Fruit fly (Drosophila melanogaster) whole organism, pupa: ENCODE data around the gene CG31706.

Experiments used
- CG10348 ChIP-seq: fragments of 200-800 bp; sonication (Bioruptor generic); IDR thresholded peaks from 2 replicates; pipeline ENCODE4 v1.3.6; 2022; ENCODE audit warnings: missing biosample characterization, missing genetic modification characterization
- CG12605 ChIP-seq: fragments of 200-800 bp; sonication (Bioruptor generic); IDR thresholded peaks from 2 replicates; pipeline ENCODE4 v1.3.6; 2022; ENCODE audit warnings: missing biosample characterization, missing genetic modification characterization
- CG13204 ChIP-seq: fragments of 200-800 bp; sonication (Bioruptor generic); optimal IDR thresholded peaks from 2 replicates; lab custom pipeline; 2018; ENCODE audit warnings: missing biosample characterization, mild to moderate bottlenecking, missing genetic modification characterization, moderate library complexity
- CG14655 ChIP-seq: fragments of 200-800 bp; sonication (Bioruptor generic); optimal IDR thresholded peaks from 3 replicates; lab custom pipeline; 2017; ENCODE audit warnings: mild to moderate bottlenecking, missing biosample characterization, missing genetic modification reagents, missing genetic modification characterization
- CG15710 ChIP-seq: fragments of 200-800 bp; sonication (Bioruptor generic); optimal IDR thresholded peaks from 2 replicates; lab custom pipeline; 2018; ENCODE audit warnings: missing biosample characterization, mild to moderate bottlenecking, missing genetic modification characterization, moderate library complexity
- CG17806 ChIP-seq: fragments of 200-800 bp; sonication (Bioruptor generic); optimal IDR thresholded peaks from 2 replicates; lab custom pipeline; 2018; ENCODE audit warnings: missing biosample characterization, mild to moderate bottlenecking, missing genetic modification characterization, moderate library complexity
- CG32121 ChIP-seq: fragments of 200-800 bp; sonication (Bioruptor generic); IDR thresholded peaks from 2 replicates; pipeline ENCODE4 v1.3.6; 2022; ENCODE audit warnings: missing biosample characterization, missing genetic modification characterization
- CG34367 ChIP-seq: fragments of 200-800 bp; sonication (Bioruptor generic); optimal IDR thresholded peaks from 2 replicates; lab custom pipeline; 2018; ENCODE audit warnings: missing biosample characterization, mild to moderate bottlenecking, missing genetic modification characterization
- CG4496 ChIP-seq: fragments of 200-800 bp; sonication (Bioruptor generic); IDR thresholded peaks from 3 replicates; pipeline ENCODE4 v1.3.6; 2022; ENCODE audit warnings: missing biosample characterization, missing genetic modification characterization
- CG8159 ChIP-seq: fragments of 200-800 bp; sonication (Bioruptor generic); optimal IDR thresholded peaks from 3 replicates; lab custom pipeline; 2018; ENCODE audit warnings: missing biosample characterization, mild to moderate bottlenecking, missing genetic modification characterization, moderate library complexity
- CG8301 ChIP-seq: fragments of 200-800 bp; sonication (Bioruptor generic); optimal IDR thresholded peaks from 2 replicates; lab custom pipeline; 2018; ENCODE audit warnings: missing biosample characterization, mild to moderate bottlenecking, missing genetic modification characterization
- CG9948 ChIP-seq: fragments of 200-800 bp; sonication (Bioruptor generic); optimal IDR thresholded peaks from 2 replicates; lab custom pipeline; 2018; ENCODE audit warnings: missing biosample characterization, mild to moderate bottlenecking, missing genetic modification characterization, moderate library complexity
- D1 ChIP-seq: fragments of 200-800 bp; sonication (Bioruptor generic); optimal IDR thresholded peaks from 2 replicates; lab custom pipeline; 2018; ENCODE audit warnings: missing biosample characterization, mild to moderate bottlenecking, missing genetic modification characterization, moderate library complexity
- EcR ChIP-seq: fragments of 200-800 bp; sonication (Bioruptor generic); optimal IDR thresholded peaks from 3 replicates; lab custom pipeline; 2019; ENCODE audit warnings: missing biosample characterization, missing genetic modification characterization, mild to moderate bottlenecking, moderate library complexity, missing genetic modification reagents
- Ets98B ChIP-seq: fragments of 200-800 bp; sonication (Bioruptor generic); IDR thresholded peaks from 2 replicates; pipeline ENCODE4 v1.3.6; 2022; ENCODE audit warnings: missing biosample characterization, missing genetic modification characterization
- Pif1A ChIP-seq: fragments of 200-800 bp; sonication (Bioruptor generic); optimal IDR thresholded peaks from 3 replicates; lab custom pipeline; 2016; ENCODE audit warnings: missing biosample characterization, missing genetic modification characterization
- Pif1B ChIP-seq: fragments of 200-800 bp; sonication (Bioruptor generic); optimal IDR thresholded peaks from 3 replicates; lab custom pipeline; 2016; ENCODE audit warnings: missing biosample characterization, missing genetic modification characterization
- Snoo ChIP-seq: fragments of 200-800 bp; sonication (Bioruptor generic); optimal IDR thresholded peaks from 3 replicates; lab custom pipeline; 2017; ENCODE audit warnings: missing biosample characterization, mild to moderate bottlenecking, missing genetic modification characterization, inconsistent platforms
- fd96Ca ChIP-seq: fragments of 200-800 bp; sonication (Bioruptor generic); IDR thresholded peaks from 3 replicates; pipeline ENCODE4 v1.3.6; 2022; ENCODE audit warnings: missing biosample characterization, missing genetic modification characterization
- gl ChIP-seq: fragments of 200-800 bp; sonication (Bioruptor generic); optimal IDR thresholded peaks from 2 replicates; lab custom pipeline; 2018; ENCODE audit warnings: missing biosample characterization, mild to moderate bottlenecking, missing genetic modification characterization
- rn ChIP-seq: fragments of 200-800 bp; sonication (Bioruptor generic); IDR thresholded peaks from 2 replicates; pipeline ENCODE4 v1.3.6; 2022; ENCODE audit warnings: missing biosample characterization, missing genetic modification characterization

The CG31706 gene

dm6 chr2L:11530952-11531351 is at the start of gene CG31706:
CG31706 (minus strand) TSS chr2L:11531052.
- TF ChIP-seq CG13204 (GFP tag; lab: Kevin White, UChicago): no peak
- TF ChIP-seq Pif1B (GFP tag; lab: Kevin White, UChicago): no peak
- TF ChIP-seq Pif1A (GFP tag; lab: Kevin White, UChicago): no peak
- no peak for TF ChIP-seq CG34367
- TF ChIP-seq rn: no peak
- no peak for TF ChIP-seq CG14655 (GFP tag; lab: Kevin White, UChicago)
- TF ChIP-seq CG8301: no peak
- TF ChIP-seq EcR (GFP tag; lab: Kevin White, UChicago): no peak
- no peak for TF ChIP-seq CG12605 (GFP tag; lab: Robert Waterston, UW)
- no peak for TF ChIP-seq CG17806 (tag; lab: Kevin White, UChicago)
- no peak for TF ChIP-seq Snoo (tag; lab: Kevin White, UChicago)
- TF ChIP-seq fd96Ca (GFP tag; lab: Robert Waterston, UW): no peak
- TF ChIP-seq CG9948: no peak
- no peak for TF ChIP-seq CG8159 (tag; lab: Kevin White, UChicago)
- TF ChIP-seq CG15710: no peak
- no peak for TF ChIP-seq CG32121 (GFP tag; lab: Robert Waterston, UW)
- TF ChIP-seq, all 21 proteins: peak for 0

- TF ChIP-seq EcR (GFP tag; lab: Kevin White, UChicago) (no peak), CG4496 (GFP tag; lab: Robert Waterston, UW) (no peak), Pif1B (GFP tag; lab: Kevin White, UChicago) (no peak), Ets98B (GFP tag; lab: Robert Waterston, UW) (no peak), Pif1A (GFP tag; lab: Kevin White, UChicago) (no peak), CG14655 (GFP tag; lab: Kevin White, UChicago) (no peak), CG34367 (no peak), CG8159 (tag; lab: Kevin White, UChicago) (no peak), CG13204 (GFP tag; lab: Kevin White, UChicago) (no peak), CG15710 (no peak), CG8301 (no peak), CG12605 (GFP tag; lab: Robert Waterston, UW) (no peak), D1 (tag; lab: Kevin White, UChicago) (no peak), Snoo (tag; lab: Kevin White, UChicago) (no peak), CG9948 (no peak), CG17806 (tag; lab: Kevin White, UChicago) (no peak), rn (no peak), fd96Ca (GFP tag; lab: Robert Waterston, UW) (no peak), gl (tag; lab: Kevin White, UChicago) (no peak)
These were observed 23.0 kb upstream of the CG31706 start for dm6 chr2L:11553825-11554224.

dm6 chr2L:11535845-11536244 is 5.0 kb upstream of the CG31706 start, which contains the start of gene CG43438:
CG43438 (plus strand) TSS chr2L:11536145.
- TF ChIP-seq CG32121 (GFP tag; lab: Robert Waterston, UW): no peak
- TF ChIP-seq EcR (GFP tag; lab: Kevin White, UChicago): no peak
- TF ChIP-seq CG8159 (tag; lab: Kevin White, UChicago): no peak
- TF ChIP-seq CG12605 (GFP tag; lab: Robert Waterston, UW): no peak
- TF ChIP-seq CG34367: no peak
- no peak for TF ChIP-seq fd96Ca (GFP tag; lab: Robert Waterston, UW)
- no peak for TF ChIP-seq CG17806 (tag; lab: Kevin White, UChicago)
- no peak for TF ChIP-seq CG13204 (GFP tag; lab: Kevin White, UChicago)
- no peak for TF ChIP-seq Ets98B (GFP tag; lab: Robert Waterston, UW)
- TF ChIP-seq D1 (tag; lab: Kevin White, UChicago): no peak
- no peak for TF ChIP-seq Pif1A (GFP tag; lab: Kevin White, UChicago)
- TF ChIP-seq CG8301: no peak
- no peak for TF ChIP-seq rn
- TF ChIP-seq CG9948: no peak
- no peak for TF ChIP-seq Pif1B (GFP tag; lab: Kevin White, UChicago)
- TF ChIP-seq CG15710: no peak
- TF ChIP-seq CG14655 (GFP tag; lab: Kevin White, UChicago): no peak

- TF ChIP-seq EcR (GFP tag; lab: Kevin White, UChicago) (no peak), Pif1B (GFP tag; lab: Kevin White, UChicago) (no peak), CG8159 (tag; lab: Kevin White, UChicago) (no peak), CG4496 (GFP tag; lab: Robert Waterston, UW) (no peak), CG32121 (GFP tag; lab: Robert Waterston, UW) (no peak), CG17806 (tag; lab: Kevin White, UChicago) (no peak), CG34367 (no peak), CG8301 (no peak), CG14655 (GFP tag; lab: Kevin White, UChicago) (no peak)
These were observed 668 bp upstream of the CG31706 start, which contains the start of gene CG34162 for dm6 chr2L:11531520-11531919. CG34162 (plus strand) TSS chr2L:11531820.

- no peak for TF ChIP-seq CG15710
- 0 out of 2 replicates have a peak, but pooled peaks have one; percentile 18 for TF ChIP-seq CG12605 (GFP tag; lab: Robert Waterston, UW)
- no peak for TF ChIP-seq CG10348 (GFP tag; lab: Robert Waterston, UW)
- TF ChIP-seq CG34367: peak; percentile 22
- TF ChIP-seq CG9948: no peak
- peak; percentile 81; the same call in 2 of the 3 replicates for TF ChIP-seq CG4496 (GFP tag; lab: Robert Waterston, UW)
- TF ChIP-seq Ets98B (GFP tag; lab: Robert Waterston, UW): peak; percentile 69
- peak; percentile 27 for TF ChIP-seq Pif1B (GFP tag; lab: Kevin White, UChicago)
- peak; percentile 72 for TF ChIP-seq CG8159 (tag; lab: Kevin White, UChicago)
- TF ChIP-seq CG13204 (GFP tag; lab: Kevin White, UChicago): no peak
- TF ChIP-seq CG17806 (tag; lab: Kevin White, UChicago): peak; percentile 52
- TF ChIP-seq fd96Ca (GFP tag; lab: Robert Waterston, UW): peak; percentile 63; the same call in 2 of the 3 replicates
- peak; percentile 68 for TF ChIP-seq CG32121 (GFP tag; lab: Robert Waterston, UW)
- peak; percentile 50 for TF ChIP-seq EcR (GFP tag; lab: Kevin White, UChicago)
- peak; percentile 66 for TF ChIP-seq Snoo (tag; lab: Kevin White, UChicago)
- TF ChIP-seq CG14655 (GFP tag; lab: Kevin White, UChicago): peak; percentile 86
- no peak for TF ChIP-seq gl (tag; lab: Kevin White, UChicago)
- TF ChIP-seq rn: 0 out of 2 replicates have a peak, but pooled peaks have one; percentile 10
- TF ChIP-seq CG8301: peak; percentile 60
- peak; percentile 54 for TF ChIP-seq D1 (tag; lab: Kevin White, UChicago)
- peak; percentile 35 for TF ChIP-seq Pif1A (GFP tag; lab: Kevin White, UChicago)
These were observed 2.7 kb downstream of the CG31706 start, which contains the start of gene CG31705 for dm6 chr2L:11528129-11528589. CG31705 (minus strand) TSS chr2L:11528205.
